Worm (Caenorhabditis elegans) whole organism, L4 larva: Measurements from ENCODE around the gene tam-1.

Source experiments
- R02D3.7 ChIP-seq: fragments of 150-350 bp; sonication (generic microtip); optimal IDR thresholded peaks from 3 replicates; lab custom pipeline; 2014; ENCODE audit warnings: missing biosample characterization, missing genetic modification characterization
- T26A8.4 ChIP-seq: fragments of 200-800 bp; sonication (Bioruptor generic); IDR thresholded peaks from 2 replicates; pipeline ENCODE4 v1.3.6; 2022; ENCODE audit warnings: missing genetic modification characterization, missing compliant biosample characterization
- Y75B8A.6 ChIP-seq: fragments of 200-800 bp; sonication (Bioruptor generic); IDR thresholded peaks from 2 replicates; pipeline ENCODE4 v1.3.6; 2022; ENCODE audit warnings: missing genetic modification reagents, missing genetic modification characterization, missing compliant biosample characterization
- ZK546.5 ChIP-seq, 2 experiments: sonication (generic microtip); optimal IDR thresholded peaks; 2 replicates each; lab custom pipeline; 2017; ENCODE audit warnings: missing biosample characterization in 2 of 2, missing genetic modification characterization in 2 of 2
- aha-1 ChIP-seq: fragments of 150-350 bp; peaks from one replicate; lab custom pipeline; 2014; ENCODE audit warnings: missing biosample characterization, missing genetic modification characterization
- arid-1 ChIP-seq: fragments of 200-800 bp; sonication (Bioruptor generic); conservative IDR thresholded peaks from 2 replicates; pipeline ENCODE4 v1.3.6; 2022; ENCODE audit warnings: missing genetic modification reagents, missing genetic modification characterization, missing compliant biosample characterization
- ceh-20 ChIP-seq: fragments of 200-800 bp; sonication (Bioruptor generic); IDR thresholded peaks from 2 replicates; pipeline ENCODE4 v1.3.6; 2022; ENCODE audit warnings: missing genetic modification reagents, missing genetic modification characterization, missing compliant biosample characterization
- cey-2 ChIP-seq: sonication (generic microtip); optimal IDR thresholded peaks from 3 replicates; lab custom pipeline; 2017; ENCODE audit warnings: missing genetic modification characterization, mild to moderate bottlenecking, missing compliant biosample characterization, antibody characterized with exemption, borderline replicate concordance; ENCODE audit not compliant: insufficient read depth
- daf-19 ChIP-seq: fragments of 200-800 bp; sonication (Bioruptor generic); conservative IDR thresholded peaks from 2 replicates; pipeline ENCODE4 v1.3.6; 2022; ENCODE audit warnings: missing genetic modification characterization, missing compliant biosample characterization
- dmd-6 ChIP-seq: fragments of 200-800 bp; sonication (Bioruptor generic); IDR thresholded peaks from 2 replicates; pipeline ENCODE4 v1.3.6; 2022; ENCODE audit warnings: missing genetic modification reagents, missing genetic modification characterization, missing compliant biosample characterization
- dmd-9 ChIP-seq: fragments of 200-800 bp; sonication (Bioruptor generic); IDR thresholded peaks from 2 replicates; pipeline ENCODE4 v1.3.6; 2022; ENCODE audit warnings: missing genetic modification reagents, missing genetic modification characterization, missing compliant biosample characterization
- fos-1 ChIP-seq: fragments of 150-350 bp; optimal IDR thresholded peaks from 2 replicates; lab custom pipeline; 2014; ENCODE audit warnings: missing biosample characterization, missing genetic modification characterization
- hif-1 ChIP-seq, 2 experiments: sonication (generic microtip); optimal IDR thresholded peaks; 2 replicates each; lab custom pipeline; 2016 to 2017; ENCODE audit warnings: missing compliant biosample characterization in 2 of 2, missing genetic modification characterization in 2 of 2, missing genetic modification reagents in 2 of 2, missing genotype in 2 of 2, mild to moderate bottlenecking in 1 of 2
- hlh-11 ChIP-seq: fragments of 200-800 bp; sonication (Bioruptor generic); optimal IDR thresholded peaks from 2 replicates; lab custom pipeline; 2018; ENCODE audit warnings: mild to moderate bottlenecking, missing genetic modification characterization, missing compliant biosample characterization
- lin-13 ChIP-seq: fragments of 150-350 bp; optimal IDR thresholded peaks from 2 replicates; lab custom pipeline; 2014; ENCODE audit warnings: missing biosample characterization, missing genetic modification reagents, missing genetic modification characterization
- lin-29 ChIP-seq: fragments of 200-800 bp; sonication (Bioruptor generic); IDR thresholded peaks from 2 replicates; pipeline ENCODE4 v1.3.6; 2022; ENCODE audit warnings: missing genetic modification reagents, missing genetic modification characterization, missing compliant biosample characterization
- lin-38 ChIP-seq: fragments of 200-800 bp; sonication (Bioruptor generic); IDR thresholded peaks from 2 replicates; pipeline ENCODE4 v1.3.6; 2022; ENCODE audit warnings: missing genetic modification reagents, missing genetic modification characterization, missing compliant biosample characterization
- lir-3 ChIP-seq: sonication (generic microtip); optimal IDR thresholded peaks from 2 replicates; lab custom pipeline; 2016; ENCODE audit warnings: mild to moderate bottlenecking, missing genetic modification characterization, missing compliant biosample characterization
- mdl-1 ChIP-seq, 2 experiments: fragments of 150-350 bp in 1 of 2; sonication (generic microtip) in 1 of 2; optimal IDR thresholded peaks; 2 replicates each; lab custom pipeline; 2014 to 2017; ENCODE audit warnings: missing biosample characterization in 2 of 2, missing genetic modification characterization in 2 of 2
- mxl-3 ChIP-seq: fragments of 200-800 bp; sonication (Bioruptor generic); optimal IDR thresholded peaks from 2 replicates; lab custom pipeline; 2018; ENCODE audit warnings: mild to moderate bottlenecking, missing genetic modification characterization, missing compliant biosample characterization
- nhr-10 ChIP-seq: fragments of 150-350 bp; optimal IDR thresholded peaks from 2 replicates; lab custom pipeline; 2014; ENCODE audit warnings: missing biosample characterization, missing genetic modification characterization
- nhr-102 ChIP-seq: sonication (generic microtip); optimal IDR thresholded peaks from 2 replicates; lab custom pipeline; 2016; ENCODE audit warnings: mild to moderate bottlenecking, missing genetic modification characterization, moderate library complexity, missing compliant biosample characterization
- nhr-237 ChIP-seq: sonication (generic microtip); optimal IDR thresholded peaks from 2 replicates; lab custom pipeline; 2017; ENCODE audit warnings: missing biosample characterization, missing genetic modification characterization
- nhr-28 ChIP-seq: fragments of 150-350 bp; optimal IDR thresholded peaks from 2 replicates; lab custom pipeline; 2014; ENCODE audit warnings: missing biosample characterization, missing genetic modification characterization
- nhr-48 ChIP-seq: sonication (generic microtip); optimal IDR thresholded peaks from 2 replicates; lab custom pipeline; 2016; ENCODE audit warnings: mild to moderate bottlenecking, missing genetic modification characterization, missing compliant biosample characterization
- nhr-77 ChIP-seq: fragments of 150-350 bp; optimal IDR thresholded peaks from 2 replicates; lab custom pipeline; 2014; ENCODE audit warnings: missing biosample characterization, missing genetic modification characterization
- php-3 ChIP-seq: fragments of 200-800 bp; sonication (Bioruptor generic); IDR thresholded peaks from 2 replicates; pipeline ENCODE4 v1.3.6; 2022; ENCODE audit warnings: missing genetic modification reagents, missing genetic modification characterization, missing compliant biosample characterization
- pqm-1 ChIP-seq: sonication (generic microtip); optimal IDR thresholded peaks from 2 replicates; lab custom pipeline; 2017; ENCODE audit warnings: missing biosample characterization, missing genetic modification characterization
- set-16 ChIP-seq: fragments of 200-800 bp; sonication (Bioruptor generic); IDR thresholded peaks from 2 replicates; pipeline ENCODE4 v1.3.6; 2022; ENCODE audit warnings: missing genetic modification reagents, missing genetic modification characterization, missing compliant biosample characterization
- spr-1 ChIP-seq: sonication (generic microtip); optimal IDR thresholded peaks from 2 replicates; lab custom pipeline; 2016; ENCODE audit warnings: mild to moderate bottlenecking, missing genetic modification characterization, missing compliant biosample characterization
- tag-97 ChIP-seq: fragments of 200-800 bp; sonication (Bioruptor generic); IDR thresholded peaks from 2 replicates; pipeline ENCODE4 v1.3.6; 2022; ENCODE audit warnings: missing genetic modification characterization, missing compliant biosample characterization
- ztf-11 ChIP-seq: fragments of 150-350 bp; optimal IDR thresholded peaks from 2 replicates; lab custom pipeline; 2014; ENCODE audit warnings: missing biosample characterization, missing genetic modification characterization

The tam-1 gene

ce11 chrV:4918664-4919257 is 44.1 kb downstream of the tam-1 start, which contains the start of gene C02E7.6:
Gene C02E7.6 (plus strand): TSS chrV:4919207.
- TF ChIP-seq tag-97 (no peak), nhr-48 (tag; lab: Kevin White, UChicago) (peak; percentile 93), lin-13 (no peak), spr-1 (peak; percentile 4), nhr-28 (peak; percentile 30), cey-2 (peak; percentile 47), nhr-102 (tag; lab: Kevin White, UChicago) (peak; percentile 62), mdl-1 (tag; optimal IDR thresholded peaks at IDR 0.05; lab: Kevin White, UChicago) (peak in 1 of 2 experiments; percentile 6), mxl-3 (GFP tag; lab: Kevin White, UChicago) (peak; percentile 43), R02D3.7 (tag; lab: Kevin White, UChicago) (no peak), T26A8.4 (no peak), nhr-10 (tag; lab: Kevin White, UChicago) (peak; percentile 48), hlh-11 (tag; lab: Kevin White, UChicago) (peak; percentile 69)

ce11 chrV:4918091-4918624 is 44.7 kb downstream of the tam-1 start, which contains the start of gene C02E7.7:
Gene C02E7.7 (minus strand): TSS chrV:4918574.
- TF ChIP-seq set-16 (GFP tag; lab: Robert Waterston, UW) (peak; percentile 80), cey-2 (no peak), R02D3.7 (tag; lab: Kevin White, UChicago) (no peak)

- no peak for TF ChIP-seq cey-2
- 0 out of 2 replicates have a peak, but pooled peaks have one; percentile 9 for TF ChIP-seq dmd-6 (GFP tag; lab: Robert Waterston, UW)
- peak; percentile 4 for TF ChIP-seq aha-1 (tag; lab: Kevin White, UChicago)
- peak; percentile 28 for TF ChIP-seq hlh-11 (tag; lab: Kevin White, UChicago)
- TF ChIP-seq nhr-28 = peak; percentile 69
- no peak for TF ChIP-seq nhr-237
- peak; percentile 48; the same call in 1 of the 2 replicates for TF ChIP-seq php-3 (GFP tag; lab: Robert Waterston, UW)
- TF ChIP-seq pqm-1 = peak; percentile 77
Observed at ce11 chrV:4914879-4915278, 48.0 kb downstream of the tam-1 start, which contains the start of gene H23N18.6. Gene H23N18.6 (minus strand): TSS chrV:4915079.

ce11 chrV:4913853-4914252 is 49.0 kb downstream of the tam-1 start:
- TF ChIP-seq fos-1 (tag; lab: Kevin White, UChicago) = no peak
- TF ChIP-seq hlh-11 (tag; lab: Kevin White, UChicago) = no peak
- no peak for TF ChIP-seq T26A8.4
- no peak for TF ChIP-seq lir-3 (tag; lab: Kevin White, UChicago)
- TF ChIP-seq Y75B8A.6 (GFP tag; lab: Robert Waterston, UW) = no peak
- no peak for TF ChIP-seq php-3 (GFP tag; lab: Robert Waterston, UW)
- no peak for TF ChIP-seq hif-1 (tag; optimal IDR thresholded peaks at IDR 0.05; lab: Kevin White, UChicago)
- TF ChIP-seq nhr-77 = no peak
- no peak for TF ChIP-seq ztf-11 (tag; lab: Kevin White, UChicago)
- no peak for TF ChIP-seq dmd-9
- no peak for TF ChIP-seq lin-29 (GFP tag; lab: Robert Waterston, UW)
- no peak for TF ChIP-seq ceh-20
- no peak for TF ChIP-seq mxl-3 (GFP tag; lab: Kevin White, UChicago)
- no peak for TF ChIP-seq daf-19 (GFP tag; lab: Robert Waterston, UW)
- TF ChIP-seq nhr-28 = no peak
- TF ChIP-seq mdl-1 (tag; optimal IDR thresholded peaks at IDR 0.05; lab: Kevin White, UChicago) = no peak
- no peak for TF ChIP-seq arid-1 (GFP tag; lab: Robert Waterston, UW)
- TF ChIP-seq lin-38 (GFP tag; lab: Robert Waterston, UW) = no peak

ce11 chrV:4912313-4912712 is 50.6 kb downstream of the tam-1 start, which contains the start of gene H23N18.5:
Gene H23N18.5 (minus strand): TSS chrV:4912381.
- no peak for TF ChIP-seq ZK546.5 (tag; optimal IDR thresholded peaks at IDR 0.05; lab: Kevin White, UChicago)
- peak; percentile 16 for TF ChIP-seq hlh-11 (tag; lab: Kevin White, UChicago)
- peak; percentile 43 for TF ChIP-seq nhr-28
- TF ChIP-seq mdl-1 (tag; optimal IDR thresholded peaks at IDR 0.05; lab: Kevin White, UChicago) = peak in 1 of 2 experiments; percentile 33
- peak; percentile 32 for TF ChIP-seq aha-1 (tag; lab: Kevin White, UChicago)
- TF ChIP-seq nhr-48 (tag; lab: Kevin White, UChicago) = peak; percentile 19
- TF ChIP-seq spr-1 = no peak
